Worm (Caenorhabditis elegans) whole organism, L3 larva: ENCODE results near the gene twk-43.

Experiments
- R02D3.7 ChIP-seq: fragments of 150-350 bp; optimal IDR thresholded peaks from 2 replicates; lab custom pipeline; 2014; ENCODE audit warnings: missing biosample characterization, missing genetic modification characterization
- aly-2 ChIP-seq: fragments of 150-350 bp; optimal IDR thresholded peaks from 2 replicates; lab custom pipeline; 2014; ENCODE audit warnings: missing biosample characterization, missing genetic modification characterization
- ceh-16 ChIP-seq: sonication (generic microtip); optimal IDR thresholded peaks from 2 replicates; lab custom pipeline; 2017; ENCODE audit warnings: missing biosample characterization, missing genetic modification characterization
- ceh-28 ChIP-seq: fragments of 150-350 bp; optimal IDR thresholded peaks from 2 replicates; lab custom pipeline; 2014; ENCODE audit warnings: missing biosample characterization, missing genetic modification reagents, missing genetic modification characterization
- ceh-9 ChIP-seq: sonication (generic microtip); optimal IDR thresholded peaks from 2 replicates; lab custom pipeline; 2018; ENCODE audit warnings: missing biosample characterization, missing genetic modification characterization
- daf-12 ChIP-seq: fragments of 150-350 bp; optimal IDR thresholded peaks from 2 replicates; lab custom pipeline; 2014; ENCODE audit warnings: missing biosample characterization, missing genetic modification reagents, missing genetic modification characterization
- egl-27 ChIP-seq: sonication (generic microtip); optimal IDR thresholded peaks from 4 replicates; lab custom pipeline; 2017; ENCODE audit warnings: missing biosample characterization, missing genetic modification reagents, missing genetic modification characterization
- elt-1 ChIP-seq: fragments of 150-350 bp; optimal IDR thresholded peaks from 2 replicates; lab custom pipeline; 2014; ENCODE audit warnings: missing biosample characterization, missing genetic modification characterization
- elt-2 ChIP-seq: sonication (generic microtip); optimal IDR thresholded peaks from 2 replicates; lab custom pipeline; 2016; ENCODE audit warnings: missing genetic modification reagents, mild to moderate bottlenecking, missing genetic modification characterization, missing compliant biosample characterization
- elt-3 ChIP-seq, 3 experiments: fragments of 150-350 bp in 1 of 3; sonication (generic microtip) in 2 of 3; optimal IDR thresholded peaks; 2 replicates in 2 of 3; 4 replicates in 1 of 3; lab custom pipeline; 2014 to 2017; ENCODE audit warnings: missing biosample characterization in 3 of 3, missing genetic modification characterization in 3 of 3
- fkh-10 ChIP-seq: sonication (generic microtip); optimal IDR thresholded peaks from 2 replicates; lab custom pipeline; 2017; ENCODE audit warnings: missing biosample characterization, missing genetic modification reagents, missing genetic modification characterization
- fkh-2 ChIP-seq: fragments of 150-350 bp; optimal IDR thresholded peaks from 2 replicates; lab custom pipeline; 2014; ENCODE audit warnings: missing biosample characterization, missing genetic modification reagents, missing genetic modification characterization
- jun-1 ChIP-seq: fragments of 150-350 bp; optimal IDR thresholded peaks from 2 replicates; lab custom pipeline; 2014; ENCODE audit warnings: missing biosample characterization, missing genetic modification reagents, missing genetic modification characterization
- lin-15B ChIP-seq: fragments of 150-350 bp; optimal IDR thresholded peaks from 2 replicates; lab custom pipeline; 2014; ENCODE audit warnings: missing biosample characterization, missing genetic modification characterization
- lin-39 ChIP-seq: fragments of 150-350 bp; optimal IDR thresholded peaks from 2 replicates; lab custom pipeline; 2018; ENCODE audit warnings: missing biosample characterization, missing genetic modification reagents, missing genetic modification characterization
- mdl-1 ChIP-seq: fragments of 150-350 bp; optimal IDR thresholded peaks from 2 replicates; lab custom pipeline; 2014; ENCODE audit warnings: missing biosample characterization, missing genetic modification characterization
- mml-1 ChIP-seq: fragments of 150-350 bp; sonication (generic microtip); optimal IDR thresholded peaks from 3 replicates; lab custom pipeline; 2014; ENCODE audit warnings: missing biosample characterization, missing genetic modification characterization
- nfya-1 ChIP-seq: sonication (generic microtip); optimal IDR thresholded peaks from 2 replicates; lab custom pipeline; 2017; ENCODE audit warnings: missing genetic modification characterization, mild to moderate bottlenecking, missing compliant biosample characterization, antibody characterized with exemption, moderate library complexity; ENCODE audit not compliant: insufficient read depth
- nhr-12 ChIP-seq: fragments of 150-350 bp; optimal IDR thresholded peaks from 2 replicates; lab custom pipeline; 2014; ENCODE audit warnings: missing biosample characterization, missing genetic modification characterization
- nhr-23 ChIP-seq: fragments of 150-350 bp; optimal IDR thresholded peaks from 2 replicates; lab custom pipeline; 2014; ENCODE audit warnings: missing biosample characterization, missing genetic modification reagents, missing genetic modification characterization
- nhr-237 ChIP-seq: fragments of 150-350 bp; optimal IDR thresholded peaks from 2 replicates; lab custom pipeline; 2014; ENCODE audit warnings: missing biosample characterization, missing genetic modification characterization
- nhr-25 ChIP-seq: sonication (generic microtip); optimal IDR thresholded peaks from 2 replicates; lab custom pipeline; 2017; ENCODE audit warnings: missing biosample characterization, missing genetic modification characterization
- nhr-28 ChIP-seq: fragments of 150-350 bp; optimal IDR thresholded peaks from 2 replicates; lab custom pipeline; 2014; ENCODE audit warnings: missing biosample characterization, missing genetic modification characterization
- nhr-43 ChIP-seq: sonication (generic microtip); optimal IDR thresholded peaks from 2 replicates; lab custom pipeline; 2016; ENCODE audit warnings: mild to moderate bottlenecking, missing genetic modification characterization, missing compliant biosample characterization; ENCODE audit not compliant: poor library complexity, severe bottlenecking
- nhr-67 ChIP-seq: fragments of 150-350 bp; optimal IDR thresholded peaks from 2 replicates; lab custom pipeline; 2014; ENCODE audit warnings: missing biosample characterization, missing genetic modification characterization
- nhr-76 ChIP-seq: fragments of 150-350 bp; sonication (generic microtip); optimal IDR thresholded peaks from 5 replicates; lab custom pipeline; 2014; ENCODE audit warnings: missing biosample characterization, missing genetic modification characterization
- pha-4 ChIP-seq: fragments of 150-350 bp; optimal IDR thresholded peaks from 2 replicates; lab custom pipeline; 2014; ENCODE audit warnings: missing biosample characterization, missing genetic modification reagents, missing genetic modification characterization
- pqm-1 ChIP-seq: fragments of 150-350 bp; optimal IDR thresholded peaks from 2 replicates; lab custom pipeline; 2017; ENCODE audit warnings: missing biosample characterization, missing genetic modification characterization, inconsistent platforms
- sea-2 ChIP-seq: fragments of 150-350 bp; sonication (generic microtip); optimal IDR thresholded peaks from 4 replicates; lab custom pipeline; 2014; ENCODE audit warnings: missing biosample characterization, missing genetic modification reagents, missing genetic modification characterization
- skn-1 ChIP-seq: fragments of 150-350 bp; optimal IDR thresholded peaks from 2 replicates; lab custom pipeline; 2014; ENCODE audit warnings: missing biosample characterization, missing genetic modification characterization
- snpc-4 ChIP-seq: fragments of 150-350 bp; optimal IDR thresholded peaks from 2 replicates; lab custom pipeline; 2014; ENCODE audit warnings: missing biosample characterization, missing genetic modification characterization
- tbx-2 ChIP-seq: sonication (generic microtip); optimal IDR thresholded peaks from 2 replicates; lab custom pipeline; 2016; ENCODE audit warnings: mild to moderate bottlenecking, missing genetic modification characterization, missing compliant biosample characterization
- unc-39 ChIP-seq: sonication (generic microtip); optimal IDR thresholded peaks from 4 replicates; lab custom pipeline; 2017; ENCODE audit warnings: missing biosample characterization, missing genetic modification characterization
- unc-62 ChIP-seq: fragments of 150-350 bp; sonication (generic microtip); optimal IDR thresholded peaks from 4 replicates; lab custom pipeline; 2014; ENCODE audit warnings: missing biosample characterization, missing genetic modification reagents, missing genetic modification characterization
- ztf-4 ChIP-seq: fragments of 150-350 bp; optimal IDR thresholded peaks from 2 replicates; lab custom pipeline; 2014; ENCODE audit warnings: missing biosample characterization, missing genetic modification characterization

Gene twk-43

DNA sequence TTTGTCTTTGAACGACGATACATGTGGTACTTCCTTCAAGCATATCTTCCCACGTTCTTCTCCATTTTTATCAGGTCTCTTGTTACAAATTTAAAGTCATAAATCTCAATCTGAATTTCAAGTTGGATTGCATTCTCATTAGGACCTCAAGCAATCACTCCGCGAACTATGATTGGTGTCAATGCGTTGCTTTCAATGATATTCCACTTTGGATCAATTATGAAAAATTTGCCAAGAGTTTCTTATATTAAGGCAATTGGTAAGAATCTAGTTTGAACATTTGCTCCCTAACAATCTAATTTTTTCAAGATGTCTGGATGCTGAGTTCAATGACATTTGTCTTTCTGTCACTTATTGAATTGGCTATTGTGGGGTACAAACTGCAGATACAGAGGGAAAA, 3.8 kb upstream of the twk-43 start:
- TF ChIP-seq ztf-4 (tag; lab: Kevin White, UChicago) = no peak
- TF ChIP-seq nhr-25 (tag; lab: Kevin White, UChicago) = no peak
- TF ChIP-seq nhr-12 (tag; lab: Kevin White, UChicago) = no peak
- no peak for TF ChIP-seq fkh-10 (GFP tag; lab: Kevin White, UChicago)

DNA sequence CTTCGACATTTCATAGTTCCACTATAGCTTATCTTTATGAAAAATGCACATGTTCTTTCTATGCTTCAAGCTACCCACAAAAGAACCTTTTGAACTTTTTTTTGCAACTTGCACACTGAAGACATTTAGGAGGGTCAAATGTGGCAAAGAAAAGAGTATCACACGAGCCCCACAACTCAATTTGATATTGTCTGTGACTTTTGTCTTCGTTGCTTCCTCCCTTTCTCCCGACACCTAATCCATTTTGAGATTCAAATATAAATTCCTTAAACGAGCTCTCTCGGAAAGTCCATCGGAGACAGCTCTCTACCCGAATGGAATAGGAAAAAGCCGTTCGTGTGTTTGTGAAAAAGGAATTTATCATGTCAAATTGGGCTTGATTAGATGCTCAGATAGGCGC, 4.2 kb downstream of the twk-43 start:
- TF ChIP-seq skn-1 (tag; lab: Kevin White, UChicago) (no peak), fkh-10 (GFP tag; lab: Kevin White, UChicago) (peak; percentile 80), R02D3.7 (tag; lab: Kevin White, UChicago) (no peak), tbx-2 (no peak), nhr-28 (tag; lab: Kevin White, UChicago) (no peak)
- TF ChIP-seq, all 47 proteins: peak for 1

DNA sequence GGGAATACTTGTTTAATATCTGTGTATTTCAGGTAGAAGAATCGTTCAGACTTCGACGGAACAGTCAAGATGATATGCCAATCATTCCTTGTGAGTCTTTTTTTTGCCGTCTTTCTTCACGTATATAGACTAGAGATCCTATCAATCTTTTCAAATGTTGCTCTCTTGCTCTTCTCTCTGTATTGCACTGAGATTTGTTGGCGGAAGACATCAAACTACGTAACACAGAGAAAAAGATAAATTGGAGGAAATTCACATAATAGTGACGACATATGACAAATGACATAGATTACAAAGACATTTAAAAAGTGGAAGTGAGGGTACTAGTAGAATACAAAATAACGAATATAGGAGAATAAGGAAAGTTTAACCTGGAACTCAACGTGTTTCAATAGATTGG, 5.7 kb downstream of the twk-43 start:
- TF ChIP-seq nfya-1 (peak; percentile 28), nhr-12 (tag; lab: Kevin White, UChicago) (no peak), elt-1 (tag; lab: Kevin White, UChicago) (peak; percentile 77), lin-15B (tag; lab: Kevin White, UChicago) (no peak), lin-39 (tag; lab: Kevin White, UChicago) (peak; percentile 45), unc-62 (GFP tag; lab: Kevin White, UChicago) (peak; percentile 87)

DNA sequence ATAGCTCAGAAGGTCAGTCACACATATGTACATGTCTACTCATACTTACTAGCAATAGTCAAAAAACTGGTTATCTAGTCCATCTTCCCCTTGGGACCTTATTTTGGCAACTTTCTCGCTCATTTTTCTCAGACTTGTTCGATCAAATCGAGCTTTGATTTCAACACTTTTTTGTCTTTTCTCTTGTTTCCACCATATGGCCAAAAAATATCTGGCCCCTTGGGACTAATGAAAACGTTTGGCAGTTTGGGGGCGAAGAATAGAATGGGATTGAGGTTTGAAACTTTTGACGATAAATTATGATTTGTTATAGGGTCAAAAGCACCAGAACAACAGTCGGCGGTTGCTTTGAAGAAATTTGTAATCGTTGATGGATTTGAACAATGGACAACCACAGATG, 6.3 kb downstream of the twk-43 start:
- TF ChIP-seq nhr-237 (tag; lab: Kevin White, UChicago) = no peak
- no peak for TF ChIP-seq fkh-2 (tag; lab: Kevin White, UChicago)
- TF ChIP-seq nhr-76 (tag; lab: Kevin White, UChicago) = no peak
- TF ChIP-seq skn-1 (tag; lab: Kevin White, UChicago) = no peak
- TF ChIP-seq aly-2 (tag; lab: Kevin White, UChicago) = no peak
- TF ChIP-seq elt-1 (tag; lab: Kevin White, UChicago) = peak; percentile 24

DNA sequence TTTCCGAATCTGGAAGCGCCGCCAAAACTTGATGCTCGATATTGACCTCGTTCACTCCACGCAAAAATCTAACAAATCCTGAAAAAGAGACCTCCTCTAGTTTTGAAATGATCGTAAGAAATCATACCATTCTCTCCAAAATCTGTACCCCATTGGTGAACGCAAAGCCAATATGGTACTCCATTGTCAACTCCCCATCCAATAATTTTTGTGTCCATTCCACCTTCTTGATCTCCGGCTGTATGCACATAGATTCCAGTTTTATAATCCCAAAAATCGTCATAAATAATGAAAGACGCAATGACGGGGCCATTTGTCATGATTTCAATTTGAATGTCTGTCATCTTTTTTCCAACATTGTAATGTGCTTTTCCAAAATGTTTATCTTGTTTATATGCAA, 10.1 kb downstream of the twk-43 start:
- no peak for TF ChIP-seq ceh-28
- no peak for TF ChIP-seq unc-62 (GFP tag; lab: Kevin White, UChicago)
- TF ChIP-seq R02D3.7 (tag; lab: Kevin White, UChicago) = no peak
- no peak for TF ChIP-seq unc-39 (tag; lab: Kevin White, UChicago)
- no peak for TF ChIP-seq nhr-67
- no peak for TF ChIP-seq daf-12
- TF ChIP-seq fkh-10 (GFP tag; lab: Kevin White, UChicago) = no peak
- no peak for TF ChIP-seq nhr-28 (tag; lab: Kevin White, UChicago)
- no peak for TF ChIP-seq ceh-9 (tag; lab: Kevin White, UChicago)
- no peak for TF ChIP-seq sea-2 (GFP tag; lab: Kevin White, UChicago)
- TF ChIP-seq nhr-12 (tag; lab: Kevin White, UChicago) = no peak
- TF ChIP-seq, all 47 proteins: peak for 0

DNA sequence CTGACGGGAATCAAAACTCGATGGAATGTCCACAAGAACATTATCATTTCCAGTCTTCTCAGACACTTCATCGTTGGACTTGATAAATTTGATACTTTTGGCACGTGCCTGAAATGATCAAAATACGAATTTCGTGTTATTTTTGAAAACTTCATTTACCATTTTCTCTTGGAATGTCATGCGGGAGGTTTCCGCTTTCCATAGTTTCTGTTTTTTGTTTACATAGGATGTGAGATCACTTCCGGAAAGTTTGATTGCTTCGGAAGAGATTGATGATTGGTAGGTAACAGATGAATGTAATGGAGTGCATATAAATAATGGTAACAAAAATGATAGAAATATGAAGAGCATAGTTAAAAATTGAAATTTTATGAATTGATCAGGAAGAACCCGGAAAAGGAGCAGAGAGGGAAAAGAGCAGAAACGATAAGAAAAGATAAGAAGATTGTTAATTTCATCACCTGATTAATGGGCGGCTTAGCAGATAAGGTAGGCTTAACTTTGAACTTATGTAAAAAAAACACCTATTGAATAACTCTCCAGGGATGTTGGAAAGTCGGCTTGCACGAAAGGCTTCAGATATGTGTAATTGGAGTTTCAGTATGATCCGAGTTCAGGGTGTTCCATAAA, 11.7 kb downstream of the twk-43 start, which contains the start of gene F32H5.1:
F32H5.1 (minus strand) TSS at position 386 of the 630 bp plus-strand sequence.
- TF ChIP-seq pqm-1 (tag; lab: Kevin White, UChicago) (peak; percentile 73), fkh-2 (tag; lab: Kevin White, UChicago) (no peak), elt-2 (tag; lab: Kevin White, UChicago) (peak; percentile 93)
- TF ChIP-seq, all 47 proteins: peak for 2

DNA sequence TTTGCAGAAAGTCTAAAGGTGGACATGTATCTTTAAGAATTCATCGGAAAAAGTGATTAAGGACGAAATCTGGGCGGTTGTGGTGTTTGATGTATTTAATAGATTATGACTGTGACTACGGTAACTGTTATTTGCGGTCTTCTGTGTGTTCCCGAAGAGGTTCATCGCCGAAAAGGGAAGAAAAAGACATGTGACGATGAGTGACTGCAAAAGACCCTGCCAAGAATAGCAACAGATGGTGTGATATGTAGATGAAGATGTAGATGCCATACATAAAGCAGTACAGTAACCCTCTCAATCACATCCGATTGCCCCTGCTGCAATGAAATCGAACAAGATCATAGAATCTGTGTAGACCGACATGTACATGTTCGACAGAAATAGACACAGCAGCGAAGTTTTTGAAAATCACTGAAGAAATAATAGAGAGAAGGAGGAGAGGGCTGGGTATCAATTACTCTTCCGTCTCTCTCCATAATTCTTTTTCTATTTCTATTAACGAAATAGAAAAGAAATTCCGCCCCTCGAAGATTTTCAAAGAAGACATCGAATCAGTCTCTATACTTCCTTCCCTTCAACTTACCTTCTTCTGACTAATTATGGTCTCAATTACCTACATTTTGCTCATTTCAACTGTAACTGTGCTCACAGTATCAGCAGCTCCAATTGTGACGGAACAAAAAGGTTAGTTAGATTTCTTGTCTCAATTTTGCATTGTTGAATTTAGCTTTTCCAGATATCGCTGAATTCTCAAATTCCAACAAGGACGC, 12.9 kb downstream of the twk-43 start, which contains the start of gene F32H5.3:
F32H5.3 (plus strand) TSS at position 513 of the 770 bp plus-strand sequence.
- TF ChIP-seq elt-1 (tag; lab: Kevin White, UChicago) = peak; percentile 81
- TF ChIP-seq sea-2 (GFP tag; lab: Kevin White, UChicago) = no peak
- TF ChIP-seq ceh-9 (tag; lab: Kevin White, UChicago) = no peak
- no peak for TF ChIP-seq R02D3.7 (tag; lab: Kevin White, UChicago)
- no peak for TF ChIP-seq aly-2 (tag; lab: Kevin White, UChicago)
- TF ChIP-seq nhr-12 (tag; lab: Kevin White, UChicago) = no peak
- no peak for TF ChIP-seq egl-27 (tag; lab: Kevin White, UChicago)
- no peak for TF ChIP-seq mml-1 (tag; lab: Kevin White, UChicago)
- TF ChIP-seq nhr-67 = no peak
- no peak for TF ChIP-seq ztf-4 (tag; lab: Kevin White, UChicago)
- no peak for TF ChIP-seq mdl-1
- peak; percentile 35 for TF ChIP-seq nhr-23
- TF ChIP-seq nhr-28 (tag; lab: Kevin White, UChicago) = no peak
- no peak for TF ChIP-seq ceh-16 (tag; lab: Kevin White, UChicago)
- TF ChIP-seq nhr-25 (tag; lab: Kevin White, UChicago) = peak; percentile 24
- TF ChIP-seq nfya-1 = no peak
- TF ChIP-seq elt-3 (tag; optimal IDR thresholded peaks at IDR 0.05; lab: Kevin White, UChicago) = no peak
- TF ChIP-seq nhr-43 = peak; percentile 8
- no peak for TF ChIP-seq jun-1
- no peak for TF ChIP-seq pha-4
- no peak for TF ChIP-seq snpc-4 (tag; lab: Kevin White, UChicago)
- TF ChIP-seq pqm-1 (tag; lab: Kevin White, UChicago) = no peak
- no peak for TF ChIP-seq ceh-28
